Worm (Caenorhabditis elegans): ENCODE results near the gene tag-325.

DNA sequence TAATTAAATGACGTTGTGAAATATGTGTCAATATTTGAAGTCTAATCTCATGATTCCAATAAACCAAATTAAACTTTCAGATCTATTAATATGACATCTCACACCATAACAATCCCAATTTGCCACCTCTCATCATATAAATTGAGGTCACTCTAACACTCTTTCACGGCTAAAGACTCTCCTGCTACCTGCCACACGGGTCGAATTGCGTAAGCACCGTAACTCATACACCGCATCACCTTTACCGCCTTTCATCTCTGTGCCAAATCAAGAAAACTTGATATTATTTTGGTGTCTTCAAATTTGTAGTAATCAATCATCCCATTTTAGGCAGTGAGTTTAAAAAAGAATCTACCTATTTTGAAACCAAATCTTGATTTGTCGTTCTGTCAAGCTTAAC lies 9.7 kb downstream of the tag-325 start:
- TF ChIP-seq fkh-10 (GFP tag; optimal IDR thresholded peaks at IDR 0.05): no peak
- TF ChIP-seq ceh-9 (tag; optimal IDR thresholded peaks at IDR 0.05): no peak
- no peak for TF ChIP-seq unc-62 (GFP tag; optimal IDR thresholded peaks at IDR 0.05)
- no peak for TF ChIP-seq ama-1 (optimal IDR thresholded peaks at IDR 0.05)
- TF ChIP-seq skn-1 (tag; optimal IDR thresholded peaks at IDR 0.05): no peak
- no peak for TF ChIP-seq ztf-11 (tag; optimal IDR thresholded peaks at IDR 0.05)
- TF ChIP-seq lsy-12 (tag; optimal IDR thresholded peaks at IDR 0.05): no peak
- TF ChIP-seq nhr-76 (tag; optimal IDR thresholded peaks at IDR 0.05): no peak
- no peak for TF ChIP-seq ceh-16 (tag; optimal IDR thresholded peaks at IDR 0.05)

Measured in whole organism, L3 larva.